Fruit fly (Drosophila melanogaster) whole organism, embryonic: ENCODE measurements around the gene Cyt-c1L.
A peak's percentile ranks its signal among the peaks of the same experiment; 100 is the strongest.

ENCODE experiments used
- Abd-B ChIP-seq: fragments of 200-800 bp; sonication (Bioruptor generic); optimal IDR thresholded peaks from 2 replicates; lab custom pipeline; 2018; ENCODE audit warnings: missing biosample characterization, mild to moderate bottlenecking, missing genetic modification characterization, moderate library complexity
- Atf3 ChIP-seq: fragments of 200-800 bp; sonication (Bioruptor generic); optimal IDR thresholded peaks from 3 replicates; lab custom pipeline; 2016; ENCODE audit warnings: missing biosample characterization, missing genetic modification characterization
- CG1024 ChIP-seq: fragments of 200-800 bp; sonication (Bioruptor generic); IDR thresholded peaks from 2 replicates; pipeline ENCODE4 v1.3.6; 2022; ENCODE audit warnings: missing biosample characterization, missing genetic modification characterization
- CG10462 ChIP-seq: fragments of 200-800 bp; sonication (Bioruptor generic); optimal IDR thresholded peaks from 2 replicates; lab custom pipeline; 2016; ENCODE audit warnings: missing biosample characterization, missing genetic modification characterization
- CG12236 ChIP-seq: fragments of 200-800 bp; sonication (Bioruptor generic); optimal IDR thresholded peaks from 2 replicates; lab custom pipeline; 2016; ENCODE audit warnings: missing biosample characterization, missing genetic modification characterization
- CG1603 ChIP-seq: fragments of 200-800 bp; sonication (Bioruptor generic); optimal IDR thresholded peaks from 2 replicates; lab custom pipeline; 2019; ENCODE audit warnings: missing biosample characterization, mild to moderate bottlenecking, missing genetic modification characterization, moderate library complexity
- CG1647 ChIP-seq: fragments of 200-800 bp; sonication (Bioruptor generic); optimal IDR thresholded peaks from 3 replicates; lab custom pipeline; 2016; ENCODE audit warnings: missing biosample characterization, missing genetic modification characterization
- CG16813 ChIP-seq: fragments of 200-800 bp; sonication (Bioruptor generic); IDR thresholded peaks from 3 replicates; pipeline ENCODE4 v1.3.6; 2022; ENCODE audit warnings: missing biosample characterization, missing genetic modification characterization; ENCODE audit not compliant: partially characterized antibody
- CG18262 ChIP-seq: fragments of 200-800 bp; optimal IDR thresholded peaks from 3 replicates; lab custom pipeline; 2019; ENCODE audit warnings: missing biosample characterization, mild to moderate bottlenecking, missing genetic modification characterization, moderate library complexity
- CG2120 ChIP-seq: fragments of 200-800 bp; sonication (Bioruptor generic); optimal IDR thresholded peaks from 3 replicates; lab custom pipeline; 2016; ENCODE audit warnings: missing biosample characterization, missing genetic modification characterization
- CG32767 ChIP-seq: fragments of 200-800 bp; sonication (Bioruptor generic); IDR thresholded peaks from 2 replicates; pipeline ENCODE4 v1.3.6; 2022; ENCODE audit warnings: missing biosample characterization, missing genetic modification characterization
- CG4617 ChIP-seq: fragments of 200-800 bp; sonication (Bioruptor generic); optimal IDR thresholded peaks from 3 replicates; lab custom pipeline; 2016; ENCODE audit warnings: missing biosample characterization, missing genetic modification characterization, borderline replicate concordance
- CG7372 ChIP-seq: fragments of 200-800 bp; sonication (Bioruptor generic); IDR thresholded peaks from 2 replicates; pipeline ENCODE4 v1.3.6; 2022; ENCODE audit warnings: missing biosample characterization, missing genetic modification characterization
- CG7987 ChIP-seq: fragments of 200-800 bp; sonication (Bioruptor generic); optimal IDR thresholded peaks from 2 replicates; lab custom pipeline; 2018; ENCODE audit warnings: missing biosample characterization, mild to moderate bottlenecking, missing genetic modification characterization, moderate library complexity
- CG8924 ChIP-seq: fragments of 200-800 bp; optimal IDR thresholded peaks from 3 replicates; lab custom pipeline; 2019; ENCODE audit warnings: missing biosample characterization, mild to moderate bottlenecking, missing genetic modification characterization, moderate library complexity
- CG9876 ChIP-seq: fragments of 200-800 bp; sonication (Bioruptor generic); optimal IDR thresholded peaks from 2 replicates; lab custom pipeline; 2016; ENCODE audit warnings: missing biosample characterization, missing genetic modification characterization
- Chrac-16 ChIP-seq: fragments of 200-800 bp; sonication (Bioruptor generic); optimal IDR thresholded peaks from 3 replicates; lab custom pipeline; 2016; ENCODE audit warnings: missing biosample characterization, missing genetic modification characterization
- Doc3 ChIP-seq: fragments of 200-800 bp; sonication (Bioruptor generic); IDR thresholded peaks from 3 replicates; pipeline ENCODE4 v1.3.6; 2022; ENCODE audit warnings: missing biosample characterization, missing genetic modification characterization; ENCODE audit not compliant: partially characterized antibody
- HHEX ChIP-seq: fragments of 200-800 bp; sonication (Bioruptor generic); optimal IDR thresholded peaks from 3 replicates; lab custom pipeline; 2017; ENCODE audit warnings: missing biosample characterization, mild to moderate bottlenecking, missing genetic modification characterization, missing genetic modification reagents
- HLHmδ ChIP-seq: fragments of 200-800 bp; sonication (Bioruptor generic); optimal IDR thresholded peaks from 2 replicates; lab custom pipeline; 2018; ENCODE audit warnings: missing biosample characterization, mild to moderate bottlenecking, missing genetic modification characterization, moderate library complexity
- Hr3 ChIP-seq: fragments of 200-800 bp; sonication (Bioruptor generic); optimal IDR thresholded peaks from 3 replicates; lab custom pipeline; 2016; ENCODE audit warnings: missing biosample characterization, missing genetic modification characterization
- Hsf ChIP-seq: fragments of 200-800 bp; sonication (Bioruptor generic); optimal IDR thresholded peaks from 3 replicates; lab custom pipeline; 2016; ENCODE audit warnings: missing biosample characterization, missing genetic modification characterization
- Meics ChIP-seq: fragments of 200-800 bp; sonication (Bioruptor generic); optimal IDR thresholded peaks from 2 replicates; lab custom pipeline; 2017; ENCODE audit warnings: missing biosample characterization, mild to moderate bottlenecking, missing genetic modification characterization
- Myb ChIP-seq: fragments of 200-800 bp; sonication (Bioruptor generic); optimal IDR thresholded peaks from 2 replicates; lab custom pipeline; 2016; ENCODE audit warnings: missing biosample characterization, missing genetic modification characterization
- PHDP ChIP-seq: fragments of 200-800 bp; sonication (Bioruptor generic); optimal IDR thresholded peaks from 3 replicates; lab custom pipeline; 2018; ENCODE audit warnings: missing biosample characterization, mild to moderate bottlenecking, missing genetic modification characterization, moderate library complexity
- Trl ChIP-seq, 3 experiments: fragments of >200 bp in 2 of 3; fragments of 200-800 bp in 1 of 3; sonication (Bioruptor generic) in 1 of 3; optimal IDR thresholded peaks; 2 replicates in 1 of 3; 3 replicates in 2 of 3; lab custom pipeline; 2016 to 2017; ENCODE audit warnings: missing biosample characterization in 1 of 3, missing genetic modification characterization in 1 of 3
- Xrp1 ChIP-seq: fragments of 200-800 bp; sonication (Bioruptor generic); IDR thresholded peaks from 2 replicates; pipeline ENCODE4 v1.3.6; 2022; ENCODE audit warnings: missing biosample characterization, missing genetic modification characterization
- ato ChIP-seq: fragments of 200-800 bp; sonication (Bioruptor generic); IDR thresholded peaks from 2 replicates; pipeline ENCODE4 v1.3.6; 2022; ENCODE audit warnings: missing biosample characterization, missing genetic modification characterization; ENCODE audit not compliant: partially characterized antibody
- bsh ChIP-seq, 2 experiments: fragments of 200-800 bp; sonication (Bioruptor generic); optimal IDR thresholded peaks; 2 replicates each; lab custom pipeline; 2017 to 2018; ENCODE audit warnings: mild to moderate bottlenecking in 2 of 2, missing biosample characterization in 2 of 2, missing genetic modification characterization in 2 of 2, moderate library complexity in 1 of 2
- cg ChIP-seq: fragments of 200-800 bp; sonication (Bioruptor generic); optimal IDR thresholded peaks from 3 replicates; lab custom pipeline; 2019; ENCODE audit warnings: missing biosample characterization, mild to moderate bottlenecking, missing genetic modification characterization, moderate library complexity
- chinmo ChIP-seq: fragments of 200-800 bp; sonication (Bioruptor generic); IDR thresholded peaks from 4 replicates; pipeline ENCODE4 v1.3.6; 2022; ENCODE audit warnings: missing biosample characterization, missing genetic modification characterization; ENCODE audit not compliant: partially characterized antibody
- gcm2 ChIP-seq: fragments of 200-800 bp; sonication (Bioruptor generic); optimal IDR thresholded peaks from 2 replicates; lab custom pipeline; 2016; ENCODE audit warnings: missing biosample characterization, missing genetic modification characterization
- hb ChIP-seq: fragments of 200-800 bp; sonication (Bioruptor generic); IDR thresholded peaks from 3 replicates; pipeline ENCODE4 v1.3.6; 2022; ENCODE audit warnings: missing biosample characterization, missing genetic modification characterization; ENCODE audit not compliant: partially characterized antibody
- lab ChIP-seq: fragments of 200-800 bp; sonication (Bioruptor generic); optimal IDR thresholded peaks from 3 replicates; lab custom pipeline; 2017; ENCODE audit warnings: missing biosample characterization, missing genetic modification characterization, mild to moderate bottlenecking, moderate library complexity, missing genetic modification reagents
- lov ChIP-seq, 2 experiments: fragments of 200-800 bp in 1 of 2; fragments of >200 bp in 1 of 2; sonication (Bioruptor generic) in 1 of 2; IDR thresholded peaks in 1 of 2; optimal IDR thresholded peaks in 1 of 2; 2 replicates in 1 of 2; 3 replicates in 1 of 2; pipeline versions ENCODE4 v1.3.6 to Lab custom; 2017 to 2022; ENCODE audit warnings: missing biosample characterization in 1 of 2, missing genetic modification characterization in 1 of 2
- mirr ChIP-seq: fragments of 200-800 bp; sonication (Bioruptor generic); optimal IDR thresholded peaks from 3 replicates; lab custom pipeline; 2018; ENCODE audit warnings: missing biosample characterization, mild to moderate bottlenecking, missing genetic modification characterization
- mld ChIP-seq: fragments of 200-800 bp; sonication (Bioruptor generic); IDR thresholded peaks from 3 replicates; pipeline ENCODE4 v1.3.6; 2022; ENCODE audit warnings: missing biosample characterization, missing genetic modification characterization; ENCODE audit not compliant: partially characterized antibody
- nerfin-2 ChIP-seq: fragments of 200-800 bp; sonication (Bioruptor generic); IDR thresholded peaks from 2 replicates; pipeline ENCODE4 v1.3.6; 2022; ENCODE audit warnings: missing biosample characterization, missing genetic modification characterization; ENCODE audit not compliant: partially characterized antibody
- oc ChIP-seq: fragments of 200-800 bp; sonication (Bioruptor generic); optimal IDR thresholded peaks from 2 replicates; lab custom pipeline; 2018; ENCODE audit warnings: missing biosample characterization, mild to moderate bottlenecking, missing genetic modification characterization, moderate library complexity
- phol ChIP-seq: fragments of 200-800 bp; sonication (Bioruptor generic); optimal IDR thresholded peaks from 3 replicates; lab custom pipeline; 2018; ENCODE audit warnings: missing biosample characterization, mild to moderate bottlenecking, missing genetic modification characterization, moderate library complexity
- psq ChIP-seq: fragments of 200-800 bp; sonication (Bioruptor generic); optimal IDR thresholded peaks from 2 replicates; lab custom pipeline; 2017; ENCODE audit warnings: missing biosample characterization, missing genetic modification characterization
- pum ChIP-seq: fragments of 200-800 bp; sonication (Bioruptor generic); optimal IDR thresholded peaks from 2 replicates; lab custom pipeline; 2016; ENCODE audit warnings: missing biosample characterization, missing genetic modification characterization
- schlank ChIP-seq: fragments of 200-800 bp; sonication (Bioruptor generic); optimal IDR thresholded peaks from 2 replicates; lab custom pipeline; 2018; ENCODE audit warnings: missing biosample characterization, mild to moderate bottlenecking, missing genetic modification characterization
- slou ChIP-seq: fragments of 200-800 bp; sonication (Bioruptor generic); optimal IDR thresholded peaks from 3 replicates; lab custom pipeline; 2016; ENCODE audit warnings: missing biosample characterization, missing genetic modification characterization
- vnd ChIP-seq: fragments of 200-800 bp; sonication (Bioruptor generic); IDR thresholded peaks from 3 replicates; pipeline ENCODE4 v1.3.6; 2022; ENCODE audit warnings: missing biosample characterization, missing genetic modification characterization; ENCODE audit not compliant: partially characterized antibody
- z ChIP-seq: fragments of 200-800 bp; sonication (Bioruptor generic); IDR thresholded peaks from 3 replicates; pipeline ENCODE4 v1.3.6; 2022; ENCODE audit warnings: missing biosample characterization, missing genetic modification characterization

Cyt-c1L gene

DNA sequence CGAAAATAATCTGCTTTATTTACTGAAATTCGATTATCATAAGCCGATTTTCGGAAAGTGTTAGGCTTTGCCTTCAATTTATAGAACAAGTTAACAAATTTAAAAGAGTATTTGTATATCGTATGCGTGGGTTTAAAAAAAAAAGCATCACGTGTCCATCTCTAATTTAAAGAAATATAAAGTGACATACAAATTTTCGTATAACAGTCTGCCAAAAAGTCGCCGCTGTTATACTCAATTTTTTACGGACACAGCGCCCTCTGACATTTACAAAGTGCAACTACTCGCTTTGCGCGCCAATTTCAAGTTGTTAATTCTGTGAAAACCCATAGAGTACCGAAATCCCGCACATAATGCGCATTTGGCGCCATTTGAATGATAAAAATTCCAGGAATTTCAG is 47.5 kb upstream of the Cyt-c1L start (continued):
- TF ChIP-seq Doc3 (GFP tag; lab: Robert Waterston, UW), result peak; percentile 89
- no peak for TF ChIP-seq slou (GFP tag; lab: Kevin White, UChicago)
- TF ChIP-seq oc (tag; lab: Kevin White, UChicago), result peak; percentile 57
- TF ChIP-seq Hsf, result peak; percentile 13
- peak; percentile 12 for TF ChIP-seq Meics (GFP tag; lab: Kevin White, UChicago)
- no peak for TF ChIP-seq schlank (tag; lab: Kevin White, UChicago)
- TF ChIP-seq CG4617 (GFP tag; lab: Kevin White, UChicago), result no peak
- no peak for TF ChIP-seq CG12236 (GFP tag; lab: Kevin White, UChicago)
- 0 out of 3 replicates have a peak, but pooled peaks have one; percentile 36 for TF ChIP-seq hb (GFP tag; lab: Robert Waterston, UW)
- TF ChIP-seq CG16813, result peak; percentile 68
- peak; percentile 46 for TF ChIP-seq CG2120
- TF ChIP-seq phol (tag; lab: Kevin White, UChicago), result peak; percentile 11
- TF ChIP-seq CG8924 (tag; lab: Kevin White, UChicago), result no peak
- no peak for TF ChIP-seq pum (GFP tag; lab: Kevin White, UChicago)
- no peak for TF ChIP-seq psq
- no peak for TF ChIP-seq mirr (GFP tag; lab: Kevin White, UChicago)

DNA sequence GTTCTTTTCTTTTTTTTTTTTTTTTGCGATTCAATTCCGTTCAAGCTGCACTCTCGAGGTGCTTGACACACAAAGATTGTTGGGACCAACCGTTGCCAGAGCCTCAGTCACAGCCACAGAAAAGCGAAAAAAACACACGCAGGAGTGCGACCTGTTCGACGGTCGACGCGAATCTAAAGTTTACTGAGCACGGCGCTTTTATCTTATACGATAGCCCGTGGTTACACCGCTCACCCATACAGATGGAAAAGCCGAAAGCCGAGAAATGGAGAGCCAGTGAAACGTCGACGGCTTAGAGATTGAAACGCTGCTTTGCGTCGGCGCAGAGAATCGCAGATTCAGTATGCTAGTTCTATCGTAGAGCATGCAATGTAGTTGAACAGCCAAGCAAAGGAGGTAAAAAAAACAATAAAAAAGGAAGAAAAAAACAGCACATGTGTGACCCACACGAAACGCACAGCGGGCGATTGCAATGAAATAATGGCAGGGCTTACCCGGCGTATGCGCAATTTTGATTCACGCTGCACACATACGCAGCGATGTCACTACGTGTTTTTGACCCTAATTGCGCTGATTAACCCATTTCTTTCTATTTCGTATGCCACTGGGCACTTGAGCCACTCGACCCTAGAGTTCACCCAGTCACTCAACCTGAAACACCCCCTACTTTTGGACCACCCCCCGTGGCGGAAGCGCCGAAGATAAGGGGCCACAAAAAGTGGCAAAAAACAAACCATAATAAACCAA is 46.5 kb upstream of the Cyt-c1L start, which contains the start of gene SP1029:
SP1029 (minus strand) TSS at position 180 of the 747 bp plus-strand sequence.
- no peak for TF ChIP-seq z (GFP tag; lab: Robert Waterston, UW)
- 0 out of 3 replicates have a peak, but pooled peaks have one; percentile 20 for TF ChIP-seq mld (GFP tag; lab: Robert Waterston, UW)
- TF ChIP-seq Abd-B (GFP tag; lab: Kevin White, UChicago), result no peak
- TF ChIP-seq CG7372 (GFP tag; lab: Robert Waterston, UW), result peak; percentile 73; the same call in 1 of the 2 replicates
- TF ChIP-seq gcm2 (GFP tag; lab: Kevin White, UChicago), result no peak
- TF ChIP-seq CG8924 (tag; lab: Kevin White, UChicago), result no peak
- TF ChIP-seq Hr3 (GFP tag; lab: Kevin White, UChicago), result no peak
- no peak for TF ChIP-seq lab
- TF ChIP-seq HLHmδ, result no peak
- TF ChIP-seq psq, result no peak
- no peak for TF ChIP-seq CG1647 (GFP tag; lab: Kevin White, UChicago)
- peak in 1 of 2 experiments; percentile 12 for TF ChIP-seq Trl (optimal IDR thresholded peaks at IDR 0.05; lab: Kevin White, UChicago)
- no peak for TF ChIP-seq Trl (GFP tag; optimal IDR thresholded peaks at IDR 0.05; lab: Kevin White, UChicago)
- TF ChIP-seq chinmo (GFP tag; lab: Robert Waterston, UW), result 0 out of 4 replicates have a peak, but pooled peaks have one; percentile 60
- TF ChIP-seq CG10462 (GFP tag; lab: Kevin White, UChicago), result no peak
- peak; percentile 15 for TF ChIP-seq cg
- no peak for TF ChIP-seq HHEX (GFP tag; lab: Kevin White, UChicago)
- peak in 1 of 2 experiments; percentile 35 for TF ChIP-seq bsh (GFP tag; optimal IDR thresholded peaks at IDR 0.05; lab: Kevin White, UChicago)
- no peak for TF ChIP-seq Chrac-16 (GFP tag; lab: Kevin White, UChicago)
- no peak for TF ChIP-seq CG1603 (tag; lab: Kevin White, UChicago)
- TF ChIP-seq Xrp1 (GFP tag; lab: Robert Waterston, UW), result no peak
- no peak for TF ChIP-seq lov (optimal IDR thresholded peaks at IDR 0.05; lab: Kevin White, UChicago)
- no peak for TF ChIP-seq lov (GFP tag; IDR thresholded peaks at IDR 0.05; lab: Robert Waterston, UW)
- TF ChIP-seq vnd, result no peak
- TF ChIP-seq Myb, result no peak
- TF ChIP-seq PHDP (tag; lab: Kevin White, UChicago), result no peak
- no peak for TF ChIP-seq nerfin-2 (GFP tag; lab: Robert Waterston, UW)
- no peak for TF ChIP-seq CG18262 (tag; lab: Kevin White, UChicago)
- no peak for TF ChIP-seq Atf3 (GFP tag; lab: Kevin White, UChicago)
- TF ChIP-seq CG7987, result no peak
- no peak for TF ChIP-seq CG9876 (GFP tag; lab: Kevin White, UChicago)
- no peak for TF ChIP-seq CG1024 (GFP tag; lab: Robert Waterston, UW)
- TF ChIP-seq CG32767 (GFP tag; lab: Robert Waterston, UW), result no peak
- no peak for TF ChIP-seq ato
